Worm (Caenorhabditis elegans) whole organism, L1 larva: ENCODE data around the gene W03F9.2.
A peak's percentile ranks its signal among the peaks of the same experiment; 100 is the strongest.

Source experiments
- C04F5.9 ChIP-seq: sonication (generic microtip); optimal IDR thresholded peaks from 2 replicates; lab custom pipeline; 2016; ENCODE audit warnings: missing genetic modification characterization, missing compliant biosample characterization
- aha-1 ChIP-seq: fragments of 150-350 bp; optimal IDR thresholded peaks from 2 replicates; lab custom pipeline; 2014; ENCODE audit warnings: missing biosample characterization, missing genetic modification characterization
- blmp-1 ChIP-seq: fragments of 150-350 bp; optimal IDR thresholded peaks from 2 replicates; lab custom pipeline; 2014; ENCODE audit warnings: missing biosample characterization, missing genetic modification characterization
- ceh-88 ChIP-seq: fragments of 200-800 bp; sonication (Bioruptor generic); IDR thresholded peaks from 2 replicates; pipeline ENCODE4 v1.3.6; 2022; ENCODE audit warnings: missing genetic modification characterization, missing compliant biosample characterization
- ceh-90 ChIP-seq: sonication (generic microtip); optimal IDR thresholded peaks from 2 replicates; lab custom pipeline; 2016; ENCODE audit warnings: missing genetic modification characterization, missing compliant biosample characterization
- ces-1 ChIP-seq: fragments of 150-350 bp; optimal IDR thresholded peaks from 2 replicates; lab custom pipeline; 2014; ENCODE audit warnings: missing biosample characterization, missing genetic modification reagents, missing genetic modification characterization
- dpl-1 ChIP-seq, 3 experiments: fragments of 150-350 bp in 2 of 3; sonication (generic microtip) in 1 of 3; optimal IDR thresholded peaks; 2 replicates each; lab custom pipeline; 2014 to 2017; ENCODE audit warnings: missing biosample characterization in 3 of 3, missing genetic modification characterization in 3 of 3, missing genetic modification reagents in 3 of 3
- dsc-1 ChIP-seq: sonication (generic microtip); optimal IDR thresholded peaks from 2 replicates; lab custom pipeline; 2016; ENCODE audit warnings: mild to moderate bottlenecking, missing genetic modification characterization, missing compliant biosample characterization
- efl-1 ChIP-seq, 4 experiments: fragments of 150-350 bp; optimal IDR thresholded peaks in 3 of 4; peaks in 1 of 4; 1 replicate in 1 of 4; 2 replicates in 3 of 4; lab custom pipeline; 2014; ENCODE audit warnings: missing biosample characterization in 2 of 4, missing genetic modification characterization in 2 of 4, missing genetic modification reagents in 2 of 4
- efl-3 ChIP-seq: fragments of 200-800 bp; sonication (Bioruptor generic); optimal IDR thresholded peaks from 2 replicates; lab custom pipeline; 2018; ENCODE audit warnings: mild to moderate bottlenecking, missing genetic modification characterization, missing compliant biosample characterization
- elt-3 ChIP-seq, 6 experiments: fragments of 150-350 bp in 1 of 6; sonication (generic microtip); optimal IDR thresholded peaks; 2 replicates each; lab custom pipeline; 2017 to 2018; ENCODE audit warnings: missing biosample characterization in 6 of 6, missing genetic modification characterization in 6 of 6, inconsistent platforms in 1 of 6
- ets-5 ChIP-seq: fragments of 200-800 bp; sonication (Bioruptor generic); IDR thresholded peaks from 2 replicates; pipeline ENCODE4 v1.3.6; 2022; ENCODE audit warnings: missing genetic modification characterization, missing compliant biosample characterization
- fos-1 ChIP-seq: fragments of 150-350 bp; optimal IDR thresholded peaks from 2 replicates; lab custom pipeline; 2014; ENCODE audit warnings: missing biosample characterization, missing genetic modification characterization
- grh-1 ChIP-seq: fragments of 200-800 bp; sonication (Bioruptor generic); IDR thresholded peaks from 2 replicates; pipeline ENCODE4 v1.3.6; 2022; ENCODE audit warnings: missing genetic modification reagents, missing genetic modification characterization, missing compliant biosample characterization
- hlh-17 ChIP-seq: fragments of 200-800 bp; sonication (Bioruptor generic); optimal IDR thresholded peaks from 2 replicates; lab custom pipeline; 2018; ENCODE audit warnings: missing genetic modification characterization, mild to moderate bottlenecking, missing compliant biosample characterization, moderate library complexity, borderline replicate concordance
- hpl-2 ChIP-seq: fragments of 150-350 bp; optimal IDR thresholded peaks from 2 replicates; lab custom pipeline; 2014; ENCODE audit warnings: missing biosample characterization, missing genetic modification reagents, missing genetic modification characterization
- irx-1 ChIP-seq: sonication (generic microtip); optimal IDR thresholded peaks from 2 replicates; lab custom pipeline; 2016; ENCODE audit warnings: missing genetic modification characterization, missing compliant biosample characterization
- jun-1 ChIP-seq: fragments of 150-350 bp; optimal IDR thresholded peaks from 2 replicates; lab custom pipeline; 2014; ENCODE audit warnings: missing biosample characterization, missing genetic modification reagents, missing genetic modification characterization
- lin-13 ChIP-seq: fragments of 150-350 bp; optimal IDR thresholded peaks from 2 replicates; lab custom pipeline; 2014; ENCODE audit warnings: missing biosample characterization, missing genetic modification reagents, missing genetic modification characterization
- lin-15B ChIP-seq: fragments of 150-350 bp; sonication (generic microtip); optimal IDR thresholded peaks from 3 replicates; lab custom pipeline; 2014; ENCODE audit warnings: missing biosample characterization, missing genetic modification characterization
- mef-2 ChIP-seq: fragments of 150-350 bp; optimal IDR thresholded peaks from 2 replicates; lab custom pipeline; 2014; ENCODE audit warnings: missing biosample characterization, missing genetic modification characterization
- mep-1 ChIP-seq: fragments of 150-350 bp; optimal IDR thresholded peaks from 2 replicates; lab custom pipeline; 2014; ENCODE audit warnings: missing biosample characterization, missing genetic modification characterization
- nhr-11 ChIP-seq: fragments of 150-350 bp; optimal IDR thresholded peaks from 2 replicates; lab custom pipeline; 2014; ENCODE audit warnings: missing biosample characterization, missing genetic modification characterization
- nhr-19 ChIP-seq: fragments of 200-800 bp; sonication (Bioruptor generic); conservative IDR thresholded peaks from 2 replicates; pipeline ENCODE4 v1.3.6; 2022; ENCODE audit warnings: missing genetic modification characterization, missing compliant biosample characterization
- nhr-20 ChIP-seq: sonication (generic microtip); optimal IDR thresholded peaks from 2 replicates; lab custom pipeline; 2016; ENCODE audit warnings: mild to moderate bottlenecking, missing genetic modification characterization, missing compliant biosample characterization
- nhr-76 ChIP-seq: sonication (generic microtip); optimal IDR thresholded peaks from 2 replicates; lab custom pipeline; 2017; ENCODE audit warnings: missing biosample characterization, missing genetic modification characterization
- nhr-84 ChIP-seq: sonication (generic microtip); optimal IDR thresholded peaks from 2 replicates; lab custom pipeline; 2017; ENCODE audit warnings: missing biosample characterization, missing genetic modification characterization
- nhr-85 ChIP-seq: sonication (generic microtip); peaks from one replicate; lab custom pipeline; 2016; ENCODE audit warnings: missing genetic modification characterization, inconsistent platforms, missing compliant biosample characterization
- nhr-90 ChIP-seq: sonication (generic microtip); optimal IDR thresholded peaks from 2 replicates; lab custom pipeline; 2016; ENCODE audit warnings: mild to moderate bottlenecking, missing genetic modification characterization, missing compliant biosample characterization; ENCODE audit not compliant: poor library complexity
- pax-3 ChIP-seq: fragments of 200-800 bp; sonication (Bioruptor generic); optimal IDR thresholded peaks from 2 replicates; lab custom pipeline; 2018; ENCODE audit warnings: mild to moderate bottlenecking, missing genetic modification characterization, moderate library complexity, missing compliant biosample characterization
- pqm-1 ChIP-seq: sonication (generic microtip); optimal IDR thresholded peaks from 3 replicates; lab custom pipeline; 2017; ENCODE audit warnings: missing biosample characterization, missing genetic modification characterization
- skn-1 ChIP-seq: fragments of 150-350 bp; optimal IDR thresholded peaks from 2 replicates; lab custom pipeline; 2014; ENCODE audit warnings: missing biosample characterization, missing genetic modification characterization
- snpc-4 ChIP-seq: fragments of 150-350 bp; optimal IDR thresholded peaks from 2 replicates; lab custom pipeline; 2014; ENCODE audit warnings: missing biosample characterization, missing genetic modification characterization
- sptf-1 ChIP-seq: fragments of 150-350 bp; optimal IDR thresholded peaks from 2 replicates; lab custom pipeline; 2014; ENCODE audit warnings: missing biosample characterization, missing genetic modification characterization
- sup-37 ChIP-seq: fragments of 200-800 bp; sonication (Bioruptor generic); optimal IDR thresholded peaks from 2 replicates; lab custom pipeline; 2018; ENCODE audit warnings: mild to moderate bottlenecking, missing genetic modification characterization, missing compliant biosample characterization
- unc-86 ChIP-seq: sonication (generic microtip); optimal IDR thresholded peaks from 2 replicates; lab custom pipeline; 2016; ENCODE audit warnings: missing genetic modification characterization, missing compliant biosample characterization
- xbp-1 ChIP-seq: sonication (generic microtip); optimal IDR thresholded peaks from 2 replicates; lab custom pipeline; 2016; ENCODE audit warnings: missing genetic modification characterization, missing compliant biosample characterization
- zag-1 ChIP-seq: fragments of 150-350 bp; optimal IDR thresholded peaks from 2 replicates; lab custom pipeline; 2014; ENCODE audit warnings: missing biosample characterization, missing genetic modification characterization
- ztf-11 ChIP-seq, 2 experiments: sonication (generic microtip); optimal IDR thresholded peaks; 2 replicates each; lab custom pipeline; 2016 to 2017; ENCODE audit warnings: missing genetic modification characterization in 2 of 2, missing biosample characterization in 1 of 2, missing compliant biosample characterization in 1 of 2

The W03F9.2 gene

DNA sequence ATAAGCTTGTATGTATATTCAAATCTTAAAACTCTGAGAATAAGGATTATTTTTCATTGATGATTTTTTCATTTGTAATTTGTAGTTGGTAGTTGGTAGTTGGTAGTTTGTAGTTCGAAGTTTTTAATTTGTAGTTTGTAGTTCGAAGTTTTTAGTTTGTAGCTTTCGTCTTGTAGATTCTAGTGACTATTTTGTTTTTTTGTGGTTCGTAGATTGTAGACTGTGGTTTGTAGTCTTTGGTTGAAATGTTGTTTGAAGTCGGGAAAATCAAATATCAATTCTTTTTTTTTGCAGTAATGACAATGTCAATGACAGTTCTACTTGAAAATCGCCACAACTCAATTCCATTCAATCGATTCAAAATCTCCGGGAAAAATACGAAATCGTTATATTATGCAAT lies 17.9 kb upstream of the W03F9.2 start:
- TF ChIP-seq nhr-20 (tag; lab: Kevin White, UChicago) (no peak), snpc-4 (tag; lab: Kevin White, UChicago) (no peak), hpl-2 (GFP tag; lab: Kevin White, UChicago) (no peak), aha-1 (tag; lab: Kevin White, UChicago) (no peak), nhr-85 (tag; lab: Kevin White, UChicago) (no peak), ces-1 (GFP tag; lab: Kevin White, UChicago) (no peak), xbp-1 (no peak), dpl-1 (GFP tag; optimal IDR thresholded peaks at IDR 0.05; lab: Kevin White, UChicago) (no peak), pax-3 (tag; lab: Kevin White, UChicago) (no peak), irx-1 (tag; lab: Kevin White, UChicago) (no peak), pqm-1 (tag; lab: Kevin White, UChicago) (no peak), nhr-84 (tag; lab: Kevin White, UChicago) (no peak), nhr-76 (tag; lab: Kevin White, UChicago) (no peak), mef-2 (tag; lab: Kevin White, UChicago) (no peak), hlh-17 (no peak)

DNA sequence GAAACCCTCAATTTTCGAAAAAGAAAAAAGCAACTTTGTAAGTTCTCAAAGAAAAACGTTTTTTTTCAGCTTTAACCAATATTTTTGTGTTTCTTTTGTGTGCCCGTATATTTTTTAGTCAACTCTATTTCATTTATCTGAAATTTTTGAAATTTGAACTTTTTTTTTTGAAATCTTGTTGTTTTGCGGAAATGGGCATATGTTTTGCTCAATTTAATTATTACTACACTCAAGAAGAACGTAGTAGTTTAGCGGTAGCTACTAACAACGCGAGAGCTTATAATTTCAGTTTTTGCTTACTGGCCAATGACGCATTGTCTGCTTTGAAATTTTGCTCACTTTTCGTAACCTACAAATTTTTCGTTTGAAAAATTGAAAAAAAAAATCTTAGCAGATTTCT lies 17.0 kb upstream of the W03F9.2 start, which contains the start of gene srh-82:
Gene srh-82 (plus strand): TSS at position 301 of the 400 bp plus-strand sequence.
- TF ChIP-seq zag-1 (tag; lab: Kevin White, UChicago) = no peak
- no peak for TF ChIP-seq efl-1 (optimal IDR thresholded peaks at IDR 0.05; lab: Kevin White, UChicago)
- peak in 1 of 2 experiments; percentile 0 for TF ChIP-seq efl-1 (GFP tag; optimal IDR thresholded peaks at IDR 0.05 in 1 of 2; lab: Kevin White, UChicago)
- TF ChIP-seq, all 84 proteins: peak for 1

DNA sequence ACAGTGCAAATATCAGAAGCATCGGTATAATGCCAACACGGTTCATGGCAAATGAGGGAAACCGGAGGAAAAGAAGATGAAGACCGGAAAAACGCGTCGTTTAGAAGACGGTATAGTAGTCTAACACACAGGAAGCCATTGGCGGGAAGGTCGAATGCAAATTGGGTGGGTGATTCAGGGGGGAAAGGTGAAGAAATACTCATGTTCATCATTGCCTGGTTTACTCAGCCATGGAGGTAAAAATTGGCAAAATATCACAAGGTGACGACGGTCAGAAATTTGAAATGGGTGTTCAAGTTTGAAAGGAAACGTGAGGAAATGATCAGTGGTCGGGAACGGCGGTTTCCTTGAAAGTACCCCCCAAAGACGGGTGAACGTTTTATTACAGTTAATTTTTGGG lies 13.4 kb upstream of the W03F9.2 start, which contains the start of gene W03F9.11:
Gene W03F9.11 (minus strand): TSS at position 101 of the 400 bp plus-strand sequence.
- TF ChIP-seq ceh-88 (no peak), grh-1 (GFP tag; lab: Robert Waterston, UW) (no peak)

DNA sequence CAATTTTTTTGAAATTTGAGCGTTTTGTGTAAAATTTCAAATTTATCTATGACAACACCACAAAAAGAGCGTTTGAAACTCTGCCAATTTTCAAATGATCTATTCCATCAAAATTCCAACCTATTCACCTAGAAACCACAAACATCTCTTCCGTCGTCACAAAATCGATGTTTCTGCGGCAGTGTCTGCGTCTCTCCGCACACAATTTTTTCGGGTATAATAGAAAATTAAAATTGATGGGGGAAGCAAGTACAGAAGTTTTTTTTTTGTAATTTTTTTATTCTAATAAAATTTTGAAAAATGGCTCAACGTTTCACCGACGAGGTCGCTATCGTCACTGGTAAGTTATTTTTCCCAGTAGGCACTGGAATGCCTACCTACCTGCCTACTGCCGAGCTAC lies 10.8 kb upstream of the W03F9.2 start, which contains the start of gene W03F9.9:
Gene W03F9.9 (plus strand): TSS at position 301 of the 400 bp plus-strand sequence.
- TF ChIP-seq efl-3 (GFP tag; lab: Kevin White, UChicago) (no peak), jun-1 (tag; lab: Kevin White, UChicago) (no peak), nhr-19 (GFP tag; lab: Robert Waterston, UW) (no peak), blmp-1 (tag; lab: Kevin White, UChicago) (no peak), efl-1 (optimal IDR thresholded peaks at IDR 0.05; lab: Kevin White, UChicago) (no peak), efl-1 (GFP tag; optimal IDR thresholded peaks at IDR 0.05 in 1 of 2; lab: Kevin White, UChicago) (peak in 1 of 2 experiments; percentile 82)

DNA sequence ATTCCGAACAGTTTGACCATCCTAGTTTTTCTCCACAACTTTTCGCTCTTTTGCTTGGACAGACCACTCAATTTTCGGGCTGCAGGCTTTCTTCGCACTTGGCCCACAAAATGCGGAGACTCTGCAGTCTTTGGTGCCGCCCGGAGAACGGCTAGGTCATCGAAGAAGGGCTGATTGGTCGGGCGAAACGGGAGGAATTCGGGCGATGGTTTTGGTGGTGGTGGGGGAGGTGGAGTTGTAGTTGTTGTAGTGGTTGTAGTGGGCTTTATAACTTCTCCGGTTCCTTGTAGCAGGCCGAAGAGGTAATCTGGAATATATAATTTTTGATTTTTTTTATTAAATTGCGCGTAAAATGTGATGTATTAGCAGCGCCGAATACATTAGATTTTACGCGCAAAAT lies 9.8 kb upstream of the W03F9.2 start:
- TF ChIP-seq efl-1 (optimal IDR thresholded peaks at IDR 0.05; lab: Kevin White, UChicago) = no peak
- peak in 1 of 2 experiments; percentile 91 for TF ChIP-seq efl-1 (GFP tag; optimal IDR thresholded peaks at IDR 0.05 in 1 of 2; lab: Kevin White, UChicago)
- no peak for TF ChIP-seq blmp-1 (tag; lab: Kevin White, UChicago)
- no peak for TF ChIP-seq lin-13
- TF ChIP-seq, all 84 proteins: peak for 1

DNA sequence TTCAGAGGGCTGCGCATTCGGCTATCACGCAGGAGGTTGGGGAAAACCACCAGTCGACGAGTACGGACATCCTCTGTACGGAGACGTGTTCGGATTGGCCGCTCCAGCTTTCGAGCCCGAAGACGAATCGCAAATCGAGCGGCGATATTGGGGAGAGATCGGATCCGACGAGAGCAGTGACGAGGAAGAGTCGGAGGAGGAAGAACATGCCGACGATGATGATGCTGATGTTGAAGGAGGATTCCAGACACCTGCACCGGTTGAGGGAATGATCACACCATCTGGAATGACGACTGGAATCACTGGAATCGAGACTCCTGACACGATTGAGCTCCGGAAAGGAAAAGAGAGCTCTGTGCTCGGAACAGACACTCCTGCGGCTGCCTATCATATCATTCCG lies 2.4 kb upstream of the W03F9.2 start:
- TF ChIP-seq zag-1 (tag; lab: Kevin White, UChicago) (no peak), efl-1 (optimal IDR thresholded peaks at IDR 0.05; lab: Kevin White, UChicago) (no peak), efl-1 (GFP tag; optimal IDR thresholded peaks at IDR 0.05 in 1 of 2; lab: Kevin White, UChicago) (peak in 1 of 2 experiments; percentile 12), skn-1 (tag; lab: Kevin White, UChicago) (no peak)

DNA sequence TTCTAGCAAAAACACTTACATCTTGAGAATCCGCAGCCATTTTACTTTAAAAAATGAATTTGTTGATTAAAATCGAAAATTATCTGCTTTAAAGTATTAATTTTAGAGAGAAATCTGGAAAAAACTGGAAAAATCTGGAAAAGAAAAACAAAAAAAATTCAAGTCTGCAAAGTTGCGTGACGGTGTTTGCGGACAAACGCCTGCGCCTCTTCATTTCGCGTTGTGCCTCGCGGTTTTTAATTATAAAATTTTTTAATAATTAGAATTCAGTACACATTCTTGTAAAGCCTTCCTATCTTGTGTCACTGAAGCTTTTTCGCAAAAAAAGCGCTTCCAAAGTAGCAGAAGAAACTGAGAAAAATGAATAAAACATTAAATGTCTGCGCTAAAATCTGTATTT lies 1.2 kb downstream of the W03F9.2 start, which contains the start of gene W03F9.1:
Gene W03F9.1 (minus strand): TSS at position 109 of the 400 bp plus-strand sequence.
- TF ChIP-seq jun-1 (tag; lab: Kevin White, UChicago) (no peak), ztf-11 (tag; optimal IDR thresholded peaks at IDR 0.05; lab: Kevin White, UChicago) (no peak), nhr-11 (tag; lab: Kevin White, UChicago) (peak; percentile 21), sptf-1 (tag; lab: Kevin White, UChicago) (no peak), hlh-17 (no peak), lin-15B (tag; lab: Kevin White, UChicago) (no peak), sup-37 (GFP tag; lab: Kevin White, UChicago) (no peak), nhr-76 (tag; lab: Kevin White, UChicago) (no peak), nhr-84 (tag; lab: Kevin White, UChicago) (no peak), ceh-90 (tag; lab: Kevin White, UChicago) (no peak), ets-5 (GFP tag; lab: Robert Waterston, UW) (no peak), irx-1 (tag; lab: Kevin White, UChicago) (peak; percentile 83), efl-3 (GFP tag; lab: Kevin White, UChicago) (no peak), nhr-90 (peak; percentile 73), unc-86 (peak; percentile 71), mep-1 (tag; lab: Kevin White, UChicago) (peak; percentile 96), elt-3 (tag; optimal IDR thresholded peaks at IDR 0.05; lab: Kevin White, UChicago) (no peak), dsc-1 (tag; lab: Kevin White, UChicago) (peak; percentile 85), C04F5.9 (tag; lab: Kevin White, UChicago) (peak; percentile 55), fos-1 (tag; lab: Kevin White, UChicago) (no peak)
